Fruit fly (Drosophila melanogaster): Measurements from ENCODE around the gene CG14314.

The CG14314 gene

DNA sequence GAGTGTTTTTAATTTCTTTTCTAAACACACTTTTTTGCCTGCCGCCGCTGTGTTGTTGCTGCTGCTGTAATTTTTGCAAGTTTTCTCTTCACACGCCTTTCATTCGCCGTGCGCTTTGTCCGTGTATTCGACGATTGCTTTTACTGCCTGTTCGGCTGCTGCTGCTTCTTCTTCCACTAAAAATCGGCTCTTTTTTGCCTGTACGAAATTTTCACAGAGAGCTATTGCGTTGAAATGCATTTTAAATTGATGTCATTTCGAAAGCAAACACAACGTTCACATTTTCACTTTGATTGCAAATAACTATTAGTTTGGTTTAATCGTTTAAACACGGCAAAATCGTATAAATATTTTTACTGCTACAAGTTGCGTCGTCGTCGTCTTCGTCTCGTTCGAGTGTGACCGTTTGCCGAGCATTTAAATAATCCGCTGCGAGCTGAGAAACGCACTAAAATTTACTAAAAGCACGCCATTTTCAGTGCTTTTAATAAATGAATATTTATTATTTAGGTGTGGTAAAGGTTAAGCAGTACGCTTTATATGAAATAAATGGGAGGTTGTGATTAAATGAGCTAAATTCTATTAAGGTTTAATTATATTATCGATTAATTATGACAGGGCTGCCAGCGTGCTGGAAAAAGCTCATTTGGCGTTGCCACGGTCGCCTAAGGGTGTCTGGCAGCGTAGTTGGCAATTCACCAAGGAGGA lies 16.6 kb upstream of the CG14314 start, which contains the start of the genes Ssdp and CG7985 (continued):
- TF ChIP-seq jigr1 (GFP tag; IDR thresholded peaks at IDR 0.05) = no peak
- TF ChIP-seq CG2120 (GFP tag; optimal IDR thresholded peaks at IDR 0.05) = peak; percentile 33
- TF ChIP-seq CG1603 (tag; optimal IDR thresholded peaks at IDR 0.05) = peak; percentile 27
- TF ChIP-seq Hmx (GFP tag; optimal IDR thresholded peaks at IDR 0.05) = no peak
- TF ChIP-seq CG9817 (tag; optimal IDR thresholded peaks at IDR 0.05) = no peak
- no peak for TF ChIP-seq CG6175 (GFP tag; IDR thresholded peaks at IDR 0.05)
- peak; percentile 26 for TF ChIP-seq bcd (GFP tag; optimal IDR thresholded peaks at IDR 0.05)
- peak; percentile 26 for TF ChIP-seq CG2712 (tag; optimal IDR thresholded peaks at IDR 0.05)
- no peak for TF ChIP-seq CG11085 (GFP tag; IDR thresholded peaks at IDR 0.05)
- peak; percentile 46 for TF ChIP-seq CoRest (tag; optimal IDR thresholded peaks at IDR 0.05)
- peak; percentile 47 for TF ChIP-seq CG14710 (tag; optimal IDR thresholded peaks at IDR 0.05)
- peak; percentile 64 for TF ChIP-seq trem (tag; optimal IDR thresholded peaks at IDR 0.05)
- TF ChIP-seq CG1647 (GFP tag; optimal IDR thresholded peaks at IDR 0.05) = no peak
- peak; percentile 12 for TF ChIP-seq CG10147 (GFP tag; optimal IDR thresholded peaks at IDR 0.05)
- peak; percentile 83 for TF ChIP-seq CG9797 (GFP tag; optimal IDR thresholded peaks at IDR 0.05)
- no peak for TF ChIP-seq Dll (GFP tag; IDR thresholded peaks at IDR 0.05; ENCODE audit: partially characterized antibody)
- TF ChIP-seq CG12659 (GFP tag; optimal IDR thresholded peaks at IDR 0.05) = peak; percentile 74
- TF ChIP-seq pros (GFP tag; optimal IDR thresholded peaks at IDR 0.05) = no peak
- TF ChIP-seq CG16863 (GFP tag; optimal IDR thresholded peaks at IDR 0.05) = no peak
- TF ChIP-seq Ets97D (GFP tag; optimal IDR thresholded peaks at IDR 0.05) = peak; percentile 66
- no peak for TF ChIP-seq Sox102F (GFP tag; optimal IDR thresholded peaks at IDR 0.05)
- peak; percentile 66 for TF ChIP-seq BEAF-32 (GFP tag; optimal IDR thresholded peaks at IDR 0.05)
- no peak for TF ChIP-seq fd64A (GFP tag; optimal IDR thresholded peaks at IDR 0.05)
- no peak for TF ChIP-seq CG18011 (GFP tag; optimal IDR thresholded peaks at IDR 0.05)
- peak; percentile 80 for TF ChIP-seq MESR4 (GFP tag; optimal IDR thresholded peaks at IDR 0.05)
- TF ChIP-seq CG11695 (GFP tag; IDR thresholded peaks at IDR 0.05) = no peak
- no peak for TF ChIP-seq CG18764 (GFP tag; optimal IDR thresholded peaks at IDR 0.05)
- no peak for TF ChIP-seq CG5180 (GFP tag; optimal IDR thresholded peaks at IDR 0.05)
- peak; percentile 20 for TF ChIP-seq CG33213 (GFP tag; optimal IDR thresholded peaks at IDR 0.05)
- TF ChIP-seq Sry-δ (GFP tag; optimal IDR thresholded peaks at IDR 0.05) = peak; percentile 27
- TF ChIP-seq Ptx1 (GFP tag; IDR thresholded peaks at IDR 0.05) = no peak
- no peak for TF ChIP-seq nom (GFP tag; optimal IDR thresholded peaks at IDR 0.05)
- TF ChIP-seq YL-1 (GFP tag; optimal IDR thresholded peaks at IDR 0.05) = peak; percentile 42
- peak; percentile 60 for TF ChIP-seq CG15514 (GFP tag; optimal IDR thresholded peaks at IDR 0.05)
- TF ChIP-seq CG34422 (GFP tag; IDR thresholded peaks at IDR 0.05) = no peak
- TF ChIP-seq CG6854 (GFP tag; optimal IDR thresholded peaks at IDR 0.05) = no peak
- no peak for TF ChIP-seq Tbp (GFP tag; optimal IDR thresholded peaks at IDR 0.05)
- peak; percentile 3 for TF ChIP-seq Xbp1 (GFP tag; optimal IDR thresholded peaks at IDR 0.05)
- peak; percentile 71 for TF ChIP-seq CG2116 (GFP tag; optimal IDR thresholded peaks at IDR 0.05)
- peak; percentile 92 for TF ChIP-seq psq (GFP tag; optimal IDR thresholded peaks at IDR 0.05)
- TF ChIP-seq Max (GFP tag; optimal IDR thresholded peaks at IDR 0.05) = peak; percentile 24
- TF ChIP-seq Fer1 (GFP tag; optimal IDR thresholded peaks at IDR 0.05) = no peak
- peak; percentile 16 for TF ChIP-seq CTCF (GFP tag; optimal IDR thresholded peaks at IDR 0.05)
- peak; percentile 91 for TF ChIP-seq Sin3A (optimal IDR thresholded peaks at IDR 0.05)
- TF ChIP-seq slp2 (GFP tag; optimal IDR thresholded peaks at IDR 0.05) = no peak
- TF ChIP-seq pzg (GFP tag; optimal IDR thresholded peaks at IDR 0.05) = peak; percentile 87
- no peak for TF ChIP-seq Gsc (GFP tag; IDR thresholded peaks at IDR 0.05)
- TF ChIP-seq CG10267 (tag; optimal IDR thresholded peaks at IDR 0.05) = peak; percentile 8
- no peak for TF ChIP-seq nerfin-1 (tag; optimal IDR thresholded peaks at IDR 0.05)
- no peak for TF ChIP-seq Pdp1 (GFP tag; optimal IDR thresholded peaks at IDR 0.05)

Data from whole organism, embryonic.